Fruit fly (Drosophila melanogaster) whole organism, embryonic: ENCODE measurements around the gene Mst85C.

Source experiments
- ATbp ChIP-seq: fragments of 200-800 bp; sonication (Bioruptor generic); optimal IDR thresholded peaks from 2 replicates; lab custom pipeline; 2017; ENCODE audit warnings: missing biosample characterization, mild to moderate bottlenecking, missing genetic modification characterization, missing genetic modification reagents
- Bdp1 ChIP-seq: fragments of 200-800 bp; sonication (Bioruptor generic); optimal IDR thresholded peaks from 3 replicates; lab custom pipeline; 2016; ENCODE audit warnings: missing biosample characterization, missing genetic modification characterization
- CG10147 ChIP-seq: fragments of 200-800 bp; sonication (Bioruptor generic); optimal IDR thresholded peaks from 2 replicates; lab custom pipeline; 2019; ENCODE audit warnings: missing biosample characterization, mild to moderate bottlenecking, missing genetic modification characterization, moderate library complexity
- CG10565 ChIP-seq: fragments of 200-800 bp; sonication (Bioruptor generic); optimal IDR thresholded peaks from 3 replicates; lab custom pipeline; 2016; ENCODE audit warnings: missing biosample characterization, mild to moderate bottlenecking, missing genetic modification characterization
- CG10979 ChIP-seq: fragments of 200-800 bp; sonication (Bioruptor generic); optimal IDR thresholded peaks from 2 replicates; lab custom pipeline; 2018; ENCODE audit warnings: missing biosample characterization, mild to moderate bottlenecking, missing genetic modification characterization, moderate library complexity
- CG11398 ChIP-seq: fragments of 200-800 bp; sonication (Bioruptor generic); optimal IDR thresholded peaks from 2 replicates; lab custom pipeline; 2016; ENCODE audit warnings: missing biosample characterization, missing genetic modification characterization
- CG11504 ChIP-seq: fragments of 200-800 bp; sonication (Bioruptor generic); optimal IDR thresholded peaks from 3 replicates; lab custom pipeline; 2019; ENCODE audit warnings: missing biosample characterization, mild to moderate bottlenecking, missing genetic modification characterization, moderate library complexity
- CG11695 ChIP-seq: fragments of 200-800 bp; sonication (Bioruptor generic); IDR thresholded peaks from 3 replicates; pipeline ENCODE4 v1.3.6; 2022; ENCODE audit warnings: missing biosample characterization, missing genetic modification characterization
- CG1233 ChIP-seq: fragments of 200-800 bp; sonication (Bioruptor generic); optimal IDR thresholded peaks from 4 replicates; lab custom pipeline; 2018; ENCODE audit warnings: missing biosample characterization, mild to moderate bottlenecking, missing genetic modification characterization
- CG13296 ChIP-seq: fragments of 200-800 bp; sonication (Bioruptor generic); optimal IDR thresholded peaks from 3 replicates; lab custom pipeline; 2018; ENCODE audit warnings: missing biosample characterization, mild to moderate bottlenecking, missing genetic modification characterization
- CG13894 ChIP-seq: fragments of 200-800 bp; sonication (Bioruptor generic); optimal IDR thresholded peaks from 3 replicates; lab custom pipeline; 2018; ENCODE audit warnings: missing biosample characterization, mild to moderate bottlenecking, missing genetic modification characterization, moderate library complexity
- CG14710 ChIP-seq: fragments of 200-800 bp; sonication (Bioruptor generic); optimal IDR thresholded peaks from 3 replicates; lab custom pipeline; 2019; ENCODE audit warnings: missing biosample characterization, mild to moderate bottlenecking, missing genetic modification characterization, moderate library complexity
- CG17612 ChIP-seq: fragments of 200-800 bp; sonication (Bioruptor generic); IDR thresholded peaks from 2 replicates; pipeline ENCODE4 v1.3.6; 2022; ENCODE audit warnings: missing biosample characterization, missing genetic modification characterization
- CG2199 ChIP-seq: fragments of 200-800 bp; sonication (Bioruptor generic); IDR thresholded peaks from 3 replicates; pipeline ENCODE4 v1.3.6; 2022; ENCODE audit warnings: missing biosample characterization, missing genetic modification characterization
- CG30431 ChIP-seq: fragments of 200-800 bp; sonication (Bioruptor generic); optimal IDR thresholded peaks from 2 replicates; lab custom pipeline; 2017; ENCODE audit warnings: missing biosample characterization, missing genetic modification characterization
- CG3065 ChIP-seq: fragments of 200-800 bp; sonication (Bioruptor generic); optimal IDR thresholded peaks from 2 replicates; lab custom pipeline; 2016; ENCODE audit warnings: missing biosample characterization, missing genetic modification characterization
- CG3281 ChIP-seq: fragments of 200-800 bp; sonication (Bioruptor generic); optimal IDR thresholded peaks from 3 replicates; lab custom pipeline; 2017; ENCODE audit warnings: missing biosample characterization, mild to moderate bottlenecking, missing genetic modification characterization
- CG3726 ChIP-seq: fragments of 200-800 bp; sonication (Bioruptor generic); IDR thresholded peaks from 3 replicates; pipeline ENCODE4, ENCODE4 v1.3.6; 2022; ENCODE audit warnings: missing biosample characterization, missing genetic modification characterization
- CG3847 ChIP-seq: fragments of 200-800 bp; sonication (Bioruptor generic); IDR thresholded peaks from 2 replicates; pipeline ENCODE4 v1.3.6; 2022; ENCODE audit warnings: missing biosample characterization, missing genetic modification characterization
- CG6654 ChIP-seq: fragments of 200-800 bp; sonication (Bioruptor generic); optimal IDR thresholded peaks from 2 replicates; lab custom pipeline; 2017; ENCODE audit warnings: missing biosample characterization, mild to moderate bottlenecking, missing genetic modification characterization
- CG6689 ChIP-seq: fragments of 200-800 bp; sonication (Bioruptor generic); IDR thresholded peaks from 2 replicates; pipeline ENCODE4 v1.3.6; 2022; ENCODE audit warnings: missing biosample characterization, missing genetic modification characterization
- CG7357 ChIP-seq: fragments of 200-800 bp; sonication (Bioruptor generic); IDR thresholded peaks from 3 replicates; pipeline ENCODE4 v1.3.6; 2022; ENCODE audit warnings: missing biosample characterization, missing genetic modification characterization
- CG8478 ChIP-seq: fragments of >200 bp; optimal IDR thresholded peaks from 2 replicates; lab custom pipeline; 2018
- D19A ChIP-seq: fragments of 200-800 bp; optimal IDR thresholded peaks from 3 replicates; lab custom pipeline; 2019; ENCODE audit warnings: missing biosample characterization, mild to moderate bottlenecking, missing genetic modification characterization, moderate library complexity
- Deaf1 ChIP-seq: fragments of 200-800 bp; optimal IDR thresholded peaks from 3 replicates; lab custom pipeline; 2019; ENCODE audit warnings: missing biosample characterization, mild to moderate bottlenecking, missing genetic modification characterization, moderate library complexity
- Dref ChIP-seq: fragments of 200-800 bp; sonication (Bioruptor generic); IDR thresholded peaks from 2 replicates; pipeline ENCODE4 v1.3.6; 2022; ENCODE audit warnings: missing biosample characterization, missing genetic modification characterization
- Gsc ChIP-seq: fragments of 200-800 bp; sonication (Bioruptor generic); IDR thresholded peaks from 2 replicates; pipeline ENCODE4 v1.3.6; 2022; ENCODE audit warnings: missing biosample characterization, missing genetic modification characterization
- HLH3B ChIP-seq: fragments of 200-800 bp; sonication (Bioruptor generic); IDR thresholded peaks from 2 replicates; pipeline ENCODE4 v1.3.6; 2022; ENCODE audit warnings: missing biosample characterization, missing genetic modification characterization
- HLHmδ ChIP-seq: fragments of 200-800 bp; sonication (Bioruptor generic); optimal IDR thresholded peaks from 2 replicates; lab custom pipeline; 2018; ENCODE audit warnings: missing biosample characterization, mild to moderate bottlenecking, missing genetic modification characterization, moderate library complexity
- NFAT ChIP-seq: fragments of 200-800 bp; sonication (Bioruptor generic); IDR thresholded peaks from 2 replicates; pipeline ENCODE4 v1.3.6; 2022; ENCODE audit warnings: missing biosample characterization, missing genetic modification characterization
- Sox100B ChIP-seq: fragments of 200-800 bp; sonication (Bioruptor generic); optimal IDR thresholded peaks from 3 replicates; lab custom pipeline; 2018; ENCODE audit warnings: missing biosample characterization, mild to moderate bottlenecking, missing genetic modification characterization
- Vsx1 ChIP-seq: fragments of 200-800 bp; sonication (Bioruptor generic); optimal IDR thresholded peaks from 2 replicates; lab custom pipeline; 2017; ENCODE audit warnings: missing biosample characterization, mild to moderate bottlenecking, missing genetic modification characterization, missing genetic modification reagents
- br ChIP-seq: fragments of >200 bp; optimal IDR thresholded peaks from 2 replicates; lab custom pipeline; 2017
- cad ChIP-seq: fragments of >200 bp; optimal IDR thresholded peaks from 2 replicates; lab custom pipeline; 2017; ENCODE audit warnings: missing biosample characterization, missing genetic modification characterization
- fd102C ChIP-seq: fragments of 200-800 bp; sonication (Bioruptor generic); optimal IDR thresholded peaks from 2 replicates; lab custom pipeline; 2018; ENCODE audit warnings: missing biosample characterization, mild to moderate bottlenecking, missing genetic modification characterization, moderate library complexity
- gfzf ChIP-seq: fragments of 200-800 bp; sonication (Bioruptor generic); optimal IDR thresholded peaks from 2 replicates; lab custom pipeline; 2016; ENCODE audit warnings: missing biosample characterization, mild to moderate bottlenecking, missing genetic modification characterization, moderate library complexity
- grau ChIP-seq: fragments of 200-800 bp; optimal IDR thresholded peaks from 3 replicates; lab custom pipeline; 2019; ENCODE audit warnings: missing biosample characterization, mild to moderate bottlenecking, missing genetic modification characterization, moderate library complexity
- gro ChIP-seq: fragments of 200-800 bp; sonication (Bioruptor generic); optimal IDR thresholded peaks from 2 replicates; lab custom pipeline; 2016; ENCODE audit warnings: missing biosample characterization, missing genetic modification characterization
- lilli ChIP-seq: fragments of 200-800 bp; sonication (Bioruptor generic); optimal IDR thresholded peaks from 3 replicates; lab custom pipeline; 2016; ENCODE audit warnings: missing biosample characterization, missing genetic modification characterization
- onecut ChIP-seq: fragments of 200-800 bp; sonication (Bioruptor generic); IDR thresholded peaks from 2 replicates; pipeline ENCODE4 v1.3.6; 2022; ENCODE audit warnings: missing biosample characterization, missing genetic modification characterization
- pb ChIP-seq: fragments of 200-800 bp; sonication (Bioruptor generic); optimal IDR thresholded peaks from 3 replicates; lab custom pipeline; 2016; ENCODE audit warnings: missing biosample characterization, missing genetic modification characterization
- pfk ChIP-seq: fragments of 200-800 bp; sonication (Bioruptor generic); optimal IDR thresholded peaks from 2 replicates; lab custom pipeline; 2018; ENCODE audit warnings: missing biosample characterization, mild to moderate bottlenecking, missing genetic modification characterization, moderate library complexity
- row ChIP-seq: fragments of 200-800 bp; sonication (Bioruptor generic); IDR thresholded peaks from 3 replicates; pipeline ENCODE4 v1.3.6; 2022; ENCODE audit warnings: missing biosample characterization, missing genetic modification characterization
- scrt ChIP-seq: fragments of 200-800 bp; sonication (Bioruptor generic); optimal IDR thresholded peaks from 2 replicates; lab custom pipeline; 2018; ENCODE audit warnings: missing biosample characterization, mild to moderate bottlenecking, missing genetic modification characterization, moderate library complexity
- sna ChIP-seq: fragments of 200-800 bp; sonication (Bioruptor generic); IDR thresholded peaks from 2 replicates; pipeline ENCODE4 v1.3.6; 2022; ENCODE audit warnings: missing biosample characterization, missing genetic modification characterization; ENCODE audit not compliant: partially characterized antibody
- ssp ChIP-seq: fragments of 200-800 bp; sonication (Bioruptor generic); IDR thresholded peaks from 2 replicates; pipeline ENCODE4 v1.3.6; 2022; ENCODE audit warnings: missing biosample characterization, missing genetic modification characterization
- trem ChIP-seq: fragments of 200-800 bp; optimal IDR thresholded peaks from 3 replicates; lab custom pipeline; 2019; ENCODE audit warnings: missing biosample characterization, mild to moderate bottlenecking, missing genetic modification characterization, moderate library complexity
- unpg ChIP-seq: fragments of 200-800 bp; sonication (Bioruptor generic); optimal IDR thresholded peaks from 3 replicates; lab custom pipeline; 2018; ENCODE audit warnings: missing biosample characterization, mild to moderate bottlenecking, missing genetic modification characterization, moderate library complexity
- zen ChIP-seq: fragments of 200-800 bp; sonication (Bioruptor generic); optimal IDR thresholded peaks from 3 replicates; lab custom pipeline; 2018; ENCODE audit warnings: missing biosample characterization, mild to moderate bottlenecking, missing genetic modification characterization, moderate library complexity
- zf30C ChIP-seq: fragments of 200-800 bp; sonication (Bioruptor generic); optimal IDR thresholded peaks from 3 replicates; lab custom pipeline; 2018; ENCODE audit warnings: missing biosample characterization, mild to moderate bottlenecking, missing genetic modification characterization
- zfh1 ChIP-seq: fragments of 200-800 bp; sonication (Bioruptor generic); IDR thresholded peaks from 3 replicates; pipeline ENCODE4 v1.3.6; 2022; ENCODE audit warnings: missing biosample characterization, missing genetic modification characterization

The Mst85C gene

DNA sequence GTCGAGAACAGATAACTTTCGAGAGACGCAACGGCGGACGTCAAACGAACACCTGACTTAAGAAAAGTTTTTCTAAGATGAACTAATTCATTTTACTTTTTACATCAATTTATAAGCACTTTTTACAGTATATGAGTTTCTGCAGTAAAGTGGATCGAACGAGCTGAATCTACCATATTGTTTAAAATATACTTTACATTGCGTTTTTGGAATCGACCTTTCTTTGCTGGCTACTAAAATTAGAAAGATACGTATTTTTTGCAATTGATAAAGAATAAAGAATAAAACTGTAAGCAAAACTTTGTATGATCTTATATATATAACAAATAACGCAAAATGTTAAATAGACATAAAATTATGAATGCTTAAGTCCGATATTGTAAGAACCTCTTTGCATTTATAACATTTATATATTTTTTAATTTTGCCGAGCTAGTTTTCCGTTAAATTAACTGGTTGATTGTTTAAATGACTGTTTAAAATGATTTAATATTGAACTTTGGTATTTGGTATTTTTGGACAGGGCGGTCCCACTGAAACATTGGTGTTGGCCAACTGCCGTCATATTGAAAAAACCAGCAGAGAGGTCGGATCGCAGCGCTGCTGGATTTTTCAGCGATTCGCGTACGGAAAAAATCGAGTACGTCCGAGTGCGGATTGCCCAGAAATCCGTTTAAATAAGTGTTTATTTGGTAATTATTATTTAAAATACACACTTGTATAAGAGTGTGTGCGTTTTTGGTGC, 3.7 kb downstream of the Mst85C start, which contains the start of gene Kdm2 (continued):
- peak; percentile 7 for TF ChIP-seq lilli
- TF ChIP-seq CG8478 (lab: Kevin White, UChicago) = no peak
- no peak for TF ChIP-seq CG11695 (GFP tag; lab: Robert Waterston, UW)
- no peak for TF ChIP-seq Sox100B (GFP tag; lab: Kevin White, UChicago)
- TF ChIP-seq CG10565 (GFP tag; lab: Kevin White, UChicago) = no peak
- TF ChIP-seq pfk = peak; percentile 49
- TF ChIP-seq CG3726 (GFP tag; lab: Robert Waterston, UW) = no peak
- peak; percentile 18 for TF ChIP-seq unpg (GFP tag; lab: Kevin White, UChicago)
- no peak for TF ChIP-seq ATbp (GFP tag; lab: Kevin White, UChicago)
- TF ChIP-seq Deaf1 (tag; lab: Kevin White, UChicago) = peak; percentile 45
- peak; percentile 56 for TF ChIP-seq scrt (GFP tag; lab: Kevin White, UChicago)
- TF ChIP-seq gfzf (GFP tag; lab: Kevin White, UChicago) = peak; percentile 78
- TF ChIP-seq zen (tag; lab: Kevin White, UChicago) = peak; percentile 18
- no peak for TF ChIP-seq CG17612 (GFP tag; lab: Robert Waterston, UW)
- TF ChIP-seq CG13296 = peak; percentile 39
- no peak for TF ChIP-seq CG6689 (GFP tag; lab: Robert Waterston, UW)
- peak; percentile 12 for TF ChIP-seq CG10979 (tag; lab: Kevin White, UChicago)
- peak; percentile 30 for TF ChIP-seq CG1233 (GFP tag; lab: Kevin White, UChicago)
- no peak for TF ChIP-seq CG11398 (GFP tag; lab: Kevin White, UChicago)
- no peak for TF ChIP-seq sna
- no peak for TF ChIP-seq cad (GFP tag; lab: Kevin White, UChicago)
- no peak for TF ChIP-seq CG3065 (GFP tag; lab: Kevin White, UChicago)
- TF ChIP-seq CG3847 (GFP tag; lab: Robert Waterston, UW) = no peak
- no peak for TF ChIP-seq Gsc (GFP tag; lab: Robert Waterston, UW)
- peak; percentile 65 for TF ChIP-seq trem (tag; lab: Kevin White, UChicago)
- TF ChIP-seq onecut (GFP tag; lab: Robert Waterston, UW) = peak; percentile 35
- TF ChIP-seq Vsx1 = peak; percentile 3
- TF ChIP-seq CG6654 (GFP tag; lab: Kevin White, UChicago) = no peak
- TF ChIP-seq NFAT (GFP tag; lab: Robert Waterston, UW) = no peak
- no peak for TF ChIP-seq pb
- TF ChIP-seq CG10147 = no peak
- no peak for TF ChIP-seq row (GFP tag; lab: Robert Waterston, UW)
- no peak for TF ChIP-seq Dref
- TF ChIP-seq fd102C (GFP tag; lab: Kevin White, UChicago) = peak; percentile 48
- peak; percentile 31 for TF ChIP-seq zf30C
- TF ChIP-seq CG2199 = no peak
- TF ChIP-seq gro (GFP tag; lab: Kevin White, UChicago) = peak; percentile 63
- peak; percentile 42 for TF ChIP-seq CG11504 (tag; lab: Kevin White, UChicago)
- no peak for TF ChIP-seq Bdp1 (GFP tag; lab: Kevin White, UChicago)
- TF ChIP-seq CG13894 = peak; percentile 62
- no peak for TF ChIP-seq CG30431
- no peak for TF ChIP-seq HLH3B (GFP tag; lab: Robert Waterston, UW)
- TF ChIP-seq br (lab: Kevin White, UChicago) = no peak
- peak; percentile 83 for TF ChIP-seq HLHmδ
- TF ChIP-seq CG7357 = no peak
- TF ChIP-seq D19A (tag; lab: Kevin White, UChicago) = no peak
- TF ChIP-seq ssp (GFP tag; lab: Robert Waterston, UW) = no peak
- TF ChIP-seq CG3281 (GFP tag; lab: Kevin White, UChicago) = peak; percentile 38
- TF ChIP-seq grau (tag; lab: Kevin White, UChicago) = peak; percentile 27
- peak; percentile 49 for TF ChIP-seq CG14710
- TF ChIP-seq zfh1 (GFP tag; lab: Robert Waterston, UW) = no peak
